Fruit fly (Drosophila melanogaster): ENCODE results near the gene Dph2.

The Dph2 gene

dm6 chr3R:14880861-14881260 lies 12.9 kb downstream of the Dph2 start:
- TF ChIP-seq CG14860 (GFP tag; IDR thresholded peaks at IDR 0.05; ENCODE audit: partially characterized antibody) (no peak), Ets65A (GFP tag) (peak; percentile 90), CG7372 (GFP tag; IDR thresholded peaks at IDR 0.05) (0 out of 2 replicates have a peak, but pooled peaks have one; percentile 18)

- TF ChIP-seq CG32772 (GFP tag; IDR thresholded peaks at IDR 0.05) (no peak), pzg (GFP tag; optimal IDR thresholded peaks at IDR 0.05) (peak; percentile 68), sna (GFP tag; IDR thresholded peaks at IDR 0.05; ENCODE audit: partially characterized antibody) (0 out of 2 replicates have a peak, but pooled peaks have one; percentile 14), CG16813 (GFP tag; IDR thresholded peaks at IDR 0.05; ENCODE audit: partially characterized antibody) (0 out of 3 replicates have a peak, but pooled peaks have one; percentile 11), CG17829 (tag; optimal IDR thresholded peaks at IDR 0.05) (peak; percentile 5), Ets97D (GFP tag; optimal IDR thresholded peaks at IDR 0.05) (peak; percentile 29), ci (GFP tag; IDR thresholded peaks at IDR 0.05) (no peak), Ada2b (GFP tag; IDR thresholded peaks at IDR 0.05) (no peak), Dp (GFP tag; optimal IDR thresholded peaks at IDR 0.05) (peak; percentile 95), dysf (GFP tag; IDR thresholded peaks at IDR 0.05) (no peak), psq (GFP tag; optimal IDR thresholded peaks at IDR 0.05) (peak; percentile 74), pum (GFP tag; optimal IDR thresholded peaks at IDR 0.05) (no peak), CG1024 (GFP tag; IDR thresholded peaks at IDR 0.05) (no peak), HLH4C (GFP tag; IDR thresholded peaks at IDR 0.05; ENCODE audit: partially characterized antibody) (peak; percentile 43; the same call in 1 of the 3 replicates), unc-4 (GFP tag; IDR thresholded peaks at IDR 0.05; ENCODE audit: partially characterized antibody) (peak; percentile 49; the same call in 1 of the 2 replicates), NfI (GFP tag; optimal IDR thresholded peaks at IDR 0.05) (no peak), Sin3A (optimal IDR thresholded peaks at IDR 0.05) (peak; percentile 52), CG4404 (GFP tag; IDR thresholded peaks at IDR 0.05) (no peak), CG34224 (GFP tag; IDR thresholded peaks at IDR 0.05; ENCODE audit: partially characterized antibody) (0 out of 3 replicates have a peak, but pooled peaks have one; percentile 34), eve (GFP tag; optimal IDR thresholded peaks at IDR 0.05) (no peak), crp (GFP tag; optimal IDR thresholded peaks at IDR 0.05) (peak; percentile 88 to 97), cas (GFP tag; IDR thresholded peaks at IDR 0.05) (no peak), CG1603 (tag; optimal IDR thresholded peaks at IDR 0.05) (peak; percentile 50), mld (GFP tag; IDR thresholded peaks at IDR 0.05; ENCODE audit: partially characterized antibody) (0 out of 3 replicates have a peak, but pooled peaks have one; percentile 6), ro (GFP tag; IDR thresholded peaks at IDR 0.05) (no peak), grn (GFP tag; optimal IDR thresholded peaks at IDR 0.05) (no peak), CoRest (tag; optimal IDR thresholded peaks at IDR 0.05) (no peak), CG10366 (GFP tag; IDR thresholded peaks at IDR 0.05) (no peak), CG8765 (GFP tag; IDR thresholded peaks at IDR 0.05) (no peak), Ssrp (tag; optimal IDR thresholded peaks at IDR 0.05) (no peak), CG15514 (GFP tag; optimal IDR thresholded peaks at IDR 0.05) (peak; percentile 26), CG3838 (GFP tag; optimal IDR thresholded peaks at IDR 0.05) (no peak), ato (GFP tag; IDR thresholded peaks at IDR 0.05; ENCODE audit: partially characterized antibody) (no peak), CG34422 (GFP tag; IDR thresholded peaks at IDR 0.05) (peak; percentile 87; the same call in 2 of the 3 replicates), CG6689 (GFP tag; IDR thresholded peaks at IDR 0.05) (no peak), CG6272 (GFP tag; IDR thresholded peaks at IDR 0.05) (no peak), jumu (GFP tag; optimal IDR thresholded peaks at IDR 0.05) (no peak), MBD-R2 (GFP tag; IDR thresholded peaks at IDR 0.05) (peak; percentile 89), CG1233 (GFP tag; optimal IDR thresholded peaks at IDR 0.05) (no peak), lov (optimal IDR thresholded peaks at IDR 0.05) (no peak), lov (GFP tag; IDR thresholded peaks at IDR 0.05) (no peak), CHES-1-like (GFP tag; optimal IDR thresholded peaks at IDR 0.05) (peak; percentile 55), CG4707 (GFP tag; optimal IDR thresholded peaks at IDR 0.05) (no peak), CG6765 (GFP tag; optimal IDR thresholded peaks at IDR 0.05) (no peak), CG7928 (GFP tag; optimal IDR thresholded peaks at IDR 0.05) (peak; percentile 96)
Observed at dm6 chr3R:14879207-14879863, 14.4 kb downstream of the Dph2 start, which contains the start of gene CG3631. TSS of gene CG3631 (plus strand) at chr3R:14879457.

Measured in whole organism, embryonic.